Fruit fly (Drosophila melanogaster) whole organism: ENCODE data around the gene lectin-24Db.

Source experiments
- Dll ChIP-seq: fragments of >200 bp; optimal IDR thresholded peaks from 2 replicates; lab custom pipeline; 2017
- psq ChIP-seq: fragments of >200 bp; optimal IDR thresholded peaks from 2 replicates; lab custom pipeline; 2017
- usp ChIP-seq: fragments of >200 bp; optimal IDR thresholded peaks from 2 replicates; lab custom pipeline; 2017; ENCODE audit warnings: missing biosample characterization, missing genetic modification characterization, mixed read lengths

DNA sequence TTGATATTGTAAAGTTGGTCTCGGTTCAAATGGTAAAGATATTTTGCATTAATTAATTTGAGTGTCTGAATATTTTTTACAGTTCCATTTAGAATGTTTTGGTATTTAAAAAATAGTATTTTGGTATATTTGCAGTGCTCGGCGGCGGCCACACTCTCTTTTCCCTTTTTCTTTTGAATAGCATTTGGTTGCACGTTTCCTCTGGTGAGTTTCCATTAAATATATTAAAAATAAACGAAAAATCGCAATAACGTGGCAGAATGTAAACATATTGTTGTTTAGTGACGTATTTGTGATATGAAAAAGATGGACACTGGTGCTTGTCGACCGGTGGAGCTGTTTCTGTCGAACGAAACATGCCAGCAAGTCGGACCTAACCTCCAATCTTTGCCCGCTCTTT is 39.6 kb downstream of the lectin-24Db start, which contains the start of gene RpL40:
- no peak for TF ChIP-seq psq
- TF ChIP-seq Dll, result no peak
- TF ChIP-seq usp (GFP tag; lab: Kevin White, UChicago), result no peak
